Worm (Caenorhabditis elegans) whole organism, mixed stage, embryonic: Measurements from ENCODE around the gene str-35.

Experiments used
- M03D4.4 ChIP-seq: sonication (generic microtip); optimal IDR thresholded peaks from 2 replicates; lab custom pipeline; 2017; ENCODE audit warnings: mild to moderate bottlenecking, missing genetic modification characterization, missing compliant biosample characterization
- bed-3 ChIP-seq: fragments of 200-800 bp; sonication (Bioruptor generic); optimal IDR thresholded peaks from 3 replicates; lab custom pipeline; 2018; ENCODE audit warnings: mild to moderate bottlenecking, missing genetic modification characterization, moderate library complexity, missing compliant biosample characterization
- blmp-1 ChIP-seq: fragments of 150-350 bp; optimal IDR thresholded peaks from 2 replicates; lab custom pipeline; 2014; ENCODE audit warnings: missing biosample characterization, missing genetic modification characterization
- ceh-39 ChIP-seq: fragments of 150-350 bp; optimal IDR thresholded peaks from 2 replicates; lab custom pipeline; 2014; ENCODE audit warnings: missing biosample characterization, missing genetic modification characterization
- ceh-43 ChIP-seq: fragments of 200-800 bp; sonication (Bioruptor generic); optimal IDR thresholded peaks from 2 replicates; lab custom pipeline; 2018; ENCODE audit warnings: mild to moderate bottlenecking, missing genetic modification characterization, moderate library complexity, missing compliant biosample characterization
- ces-1 ChIP-seq: fragments of 150-350 bp; optimal IDR thresholded peaks from 2 replicates; lab custom pipeline; 2014; ENCODE audit warnings: missing biosample characterization, missing genetic modification reagents, missing genetic modification characterization
- cnd-1 ChIP-seq: fragments of 200-800 bp; sonication (Bioruptor generic); optimal IDR thresholded peaks from 2 replicates; lab custom pipeline; 2018; ENCODE audit warnings: mild to moderate bottlenecking, missing genetic modification characterization, missing compliant biosample characterization
- drap-1 ChIP-seq: fragments of 200-800 bp; sonication (Bioruptor generic); optimal IDR thresholded peaks from 3 replicates; lab custom pipeline; 2018; ENCODE audit warnings: mild to moderate bottlenecking, missing genetic modification characterization, missing compliant biosample characterization
- elt-1 ChIP-seq: sonication (generic microtip); optimal IDR thresholded peaks from 2 replicates; lab custom pipeline; 2017; ENCODE audit warnings: missing genetic modification characterization, mild to moderate bottlenecking, missing compliant biosample characterization, antibody characterized with exemption, moderate library complexity, borderline replicate concordance; ENCODE audit not compliant: insufficient read depth
- elt-3 ChIP-seq: fragments of 150-350 bp; optimal IDR thresholded peaks from 2 replicates; lab custom pipeline; 2014; ENCODE audit warnings: missing biosample characterization, missing genetic modification characterization
- flh-1 ChIP-seq: fragments of 200-800 bp; sonication (Bioruptor generic); optimal IDR thresholded peaks from 2 replicates; lab custom pipeline; 2018; ENCODE audit warnings: mild to moderate bottlenecking, missing genetic modification characterization, moderate library complexity, missing compliant biosample characterization
- ham-2 ChIP-seq: fragments of 200-800 bp; sonication (Bioruptor generic); optimal IDR thresholded peaks from 2 replicates; lab custom pipeline; 2018; ENCODE audit warnings: mild to moderate bottlenecking, missing genetic modification characterization, missing compliant biosample characterization
- hlh-1 ChIP-seq: fragments of 150-350 bp; optimal IDR thresholded peaks from 2 replicates; lab custom pipeline; 2014; ENCODE audit warnings: missing biosample characterization, missing genetic modification reagents, missing genetic modification characterization
- lin-32 ChIP-seq: fragments of 200-800 bp; sonication (Bioruptor generic); optimal IDR thresholded peaks from 2 replicates; lab custom pipeline; 2018; ENCODE audit warnings: mild to moderate bottlenecking, missing genetic modification characterization, missing compliant biosample characterization
- lsy-2 ChIP-seq: fragments of 150-350 bp; optimal IDR thresholded peaks from 2 replicates; lab custom pipeline; 2014; ENCODE audit warnings: missing biosample characterization, missing genetic modification characterization
- mep-1 ChIP-seq: fragments of 150-350 bp; optimal IDR thresholded peaks from 2 replicates; lab custom pipeline; 2017; ENCODE audit warnings: missing biosample characterization, missing genetic modification reagents, missing genetic modification characterization, inconsistent platforms
- nhr-12 ChIP-seq: fragments of 150-350 bp; optimal IDR thresholded peaks from 2 replicates; lab custom pipeline; 2014; ENCODE audit warnings: missing biosample characterization, missing genetic modification characterization
- nhr-237 ChIP-seq: fragments of 150-350 bp; optimal IDR thresholded peaks from 2 replicates; lab custom pipeline; 2014; ENCODE audit warnings: missing biosample characterization, missing genetic modification characterization
- nhr-76 ChIP-seq: sonication (generic microtip); optimal IDR thresholded peaks from 2 replicates; lab custom pipeline; 2017; ENCODE audit warnings: missing biosample characterization, missing genetic modification characterization
- sem-2 ChIP-seq: fragments of 200-800 bp; sonication (Bioruptor generic); optimal IDR thresholded peaks from 2 replicates; lab custom pipeline; 2018; ENCODE audit warnings: mild to moderate bottlenecking, missing genetic modification characterization, missing compliant biosample characterization
- snpc-4 ChIP-seq: fragments of 150-350 bp; optimal IDR thresholded peaks from 2 replicates; lab custom pipeline; 2014; ENCODE audit warnings: missing biosample characterization, missing genetic modification characterization
- sptf-1 ChIP-seq: sonication (generic microtip); optimal IDR thresholded peaks from 2 replicates; lab custom pipeline; 2017; ENCODE audit warnings: mild to moderate bottlenecking, missing genetic modification characterization, moderate library complexity, missing compliant biosample characterization
- unc-120 ChIP-seq: sonication (generic microtip); optimal IDR thresholded peaks from 2 replicates; lab custom pipeline; 2017; ENCODE audit warnings: missing genetic modification characterization, missing compliant biosample characterization; ENCODE audit not compliant: poor library complexity, severe bottlenecking
- unc-39 ChIP-seq: fragments of 150-350 bp; optimal IDR thresholded peaks from 2 replicates; lab custom pipeline; 2014; ENCODE audit warnings: missing biosample characterization, missing genetic modification characterization
- zip-8 ChIP-seq: fragments of 150-350 bp; optimal IDR thresholded peaks from 2 replicates; lab custom pipeline; 2014; ENCODE audit warnings: missing biosample characterization, missing genetic modification characterization
- ztf-11 ChIP-seq: fragments of 150-350 bp; optimal IDR thresholded peaks from 2 replicates; lab custom pipeline; 2014; ENCODE audit warnings: missing biosample characterization, missing genetic modification characterization

Gene str-35

DNA sequence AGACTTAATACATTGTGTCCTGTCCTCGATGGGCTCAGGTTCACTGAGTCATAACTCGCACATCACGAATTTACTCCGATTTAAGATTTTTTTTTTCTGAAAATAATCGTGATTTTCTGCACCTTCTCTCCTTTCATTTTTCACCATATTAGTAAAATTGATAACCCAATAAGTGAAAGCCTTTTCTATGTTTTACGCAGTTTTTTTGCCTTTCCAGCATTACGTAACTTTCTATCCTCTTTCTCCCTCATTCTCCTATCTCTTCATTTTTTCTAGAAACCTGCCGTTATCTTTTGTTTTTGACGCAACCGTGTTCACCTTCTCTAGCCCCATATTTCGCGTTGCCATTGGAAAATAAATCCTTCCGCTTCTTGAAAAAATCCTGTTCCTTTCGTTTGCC lies 37.4 kb upstream of the str-35 start:
- no peak for TF ChIP-seq ztf-11 (tag; lab: Kevin White, UChicago)
- TF ChIP-seq zip-8: peak; percentile 0
- no peak for TF ChIP-seq drap-1 (GFP tag; lab: Kevin White, UChicago)
- TF ChIP-seq, all 35 proteins: peak for 1

DNA sequence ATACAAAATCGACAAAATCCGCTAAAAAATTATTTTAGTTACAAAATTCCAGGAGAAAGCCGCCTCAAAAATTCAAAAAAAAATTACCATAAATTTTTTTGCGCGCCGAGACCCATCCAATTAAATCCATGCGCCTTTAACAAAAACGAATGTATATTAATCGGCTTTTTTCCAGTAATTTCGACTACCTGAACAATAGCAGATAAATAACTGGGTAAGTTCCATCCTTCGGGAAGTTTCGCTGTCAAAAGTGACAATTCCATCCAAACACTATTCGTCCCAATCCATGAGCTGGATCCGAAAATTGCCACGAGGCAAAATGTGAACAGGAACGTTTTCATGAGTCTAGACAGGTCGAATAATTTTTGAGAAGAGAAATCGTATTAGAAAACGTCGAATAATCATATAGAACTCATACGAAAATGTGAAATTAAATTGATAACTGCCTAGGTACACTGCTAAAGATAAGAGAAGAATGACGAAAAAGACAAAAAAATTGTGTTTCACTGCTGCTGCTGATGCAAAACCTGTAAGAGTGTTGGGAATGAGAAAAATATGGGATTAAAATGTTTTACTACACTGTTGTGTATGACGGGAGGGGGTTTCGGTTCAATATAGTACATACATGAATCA lies 31.8 kb upstream of the str-35 start, which contains the start of gene rft-1:
Gene rft-1 (minus strand): TSS at position 475 of the 633 bp plus-strand sequence.
- no peak for TF ChIP-seq nhr-12
- TF ChIP-seq sem-2 (GFP tag; lab: Kevin White, UChicago): no peak
- no peak for TF ChIP-seq bed-3 (GFP tag; lab: Kevin White, UChicago)
- no peak for TF ChIP-seq flh-1 (GFP tag; lab: Kevin White, UChicago)
- TF ChIP-seq, all 35 proteins: peak for 0

DNA sequence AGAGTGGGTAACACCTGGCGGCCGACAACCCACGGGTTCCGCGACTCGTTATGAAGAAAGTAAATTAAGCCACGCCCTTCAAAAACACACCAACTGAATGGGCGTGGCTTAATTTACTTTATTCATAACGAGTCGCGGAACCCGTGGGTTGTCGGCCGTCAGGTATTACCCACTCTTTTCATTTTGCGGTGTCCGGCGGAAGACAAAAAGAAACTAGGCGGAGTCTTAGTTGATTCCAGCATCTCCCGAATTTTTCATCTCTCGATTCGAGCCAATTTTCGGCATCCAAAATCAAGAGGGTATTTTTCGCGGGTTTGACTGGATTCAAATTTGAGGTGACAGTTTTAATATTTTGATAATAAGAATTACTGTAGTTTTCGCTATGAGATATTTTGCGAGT lies 27.0 kb upstream of the str-35 start:
- no peak for TF ChIP-seq cnd-1 (tag; lab: Kevin White, UChicago)
- TF ChIP-seq unc-120 (tag; lab: Kevin White, UChicago): no peak
- TF ChIP-seq blmp-1 (tag; lab: Kevin White, UChicago): no peak
- TF ChIP-seq, all 35 proteins: peak for 0

DNA sequence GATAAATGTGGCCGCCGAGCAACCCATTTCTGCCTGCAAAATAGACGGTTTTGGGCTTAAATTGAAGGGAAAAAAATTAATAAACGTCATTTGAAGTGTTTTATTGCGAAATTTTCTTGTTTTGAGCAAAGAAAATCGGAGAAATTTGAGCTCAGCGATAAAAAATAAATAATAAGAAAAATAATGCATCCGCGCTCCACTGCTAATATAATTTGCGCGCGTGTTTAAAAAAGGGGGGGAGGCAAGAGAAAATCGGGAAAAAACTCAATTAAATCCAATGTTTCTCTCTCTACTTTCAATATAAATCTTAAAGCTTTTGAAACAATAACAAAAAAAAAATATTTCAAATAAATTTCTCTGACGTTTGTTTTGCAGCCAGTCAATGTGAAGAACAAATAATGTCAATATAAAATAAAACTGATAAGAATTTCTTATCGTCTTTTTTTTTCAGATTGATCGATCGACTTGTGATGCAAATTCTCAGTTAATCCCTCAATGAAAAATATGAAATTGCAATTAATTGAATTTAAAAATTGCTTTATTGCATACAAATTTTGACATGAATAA lies 24.0 kb upstream of the str-35 start, which contains the start of gene rft-2:
Gene rft-2 (minus strand): TSS at position 41 of the 567 bp plus-strand sequence.
- TF ChIP-seq nhr-237 (tag; lab: Kevin White, UChicago) (peak; percentile 14), cnd-1 (tag; lab: Kevin White, UChicago) (no peak), mep-1 (tag; lab: Kevin White, UChicago) (peak; percentile 29), flh-1 (GFP tag; lab: Kevin White, UChicago) (no peak), ces-1 (GFP tag; lab: Kevin White, UChicago) (peak; percentile 93), sptf-1 (tag; lab: Kevin White, UChicago) (no peak)

DNA sequence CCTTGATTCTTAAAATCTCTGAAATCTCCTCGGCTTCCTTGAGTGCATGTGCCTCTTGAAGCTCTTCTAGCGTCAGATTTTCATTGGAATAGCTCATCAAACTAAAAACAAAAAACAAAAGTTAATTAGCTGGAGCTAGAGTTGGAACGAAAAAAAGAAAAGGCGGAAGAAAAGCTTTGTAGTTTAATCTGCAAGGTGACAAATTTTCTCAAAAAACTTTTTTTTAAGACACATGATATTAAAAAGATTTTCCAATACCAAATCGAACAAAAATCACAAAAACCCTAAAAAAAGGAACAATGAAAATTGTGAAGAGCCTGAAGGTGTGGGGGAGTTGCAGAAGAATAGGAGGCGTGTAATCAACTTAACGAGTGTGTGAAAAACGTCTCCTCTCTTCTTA lies 20.0 kb upstream of the str-35 start, which contains the start of gene gnrr-5:
Gene gnrr-5 (minus strand): TSS at position 101 of the 400 bp plus-strand sequence.
- no peak for TF ChIP-seq unc-39 (tag; lab: Kevin White, UChicago)
- TF ChIP-seq nhr-76 (tag; lab: Kevin White, UChicago): no peak
- TF ChIP-seq flh-1 (GFP tag; lab: Kevin White, UChicago): no peak
- no peak for TF ChIP-seq elt-3 (tag; lab: Kevin White, UChicago)
- no peak for TF ChIP-seq hlh-1 (tag; lab: Kevin White, UChicago)
- TF ChIP-seq snpc-4 (tag; lab: Kevin White, UChicago): no peak
- TF ChIP-seq ztf-11 (tag; lab: Kevin White, UChicago): no peak
- no peak for TF ChIP-seq blmp-1 (tag; lab: Kevin White, UChicago)

DNA sequence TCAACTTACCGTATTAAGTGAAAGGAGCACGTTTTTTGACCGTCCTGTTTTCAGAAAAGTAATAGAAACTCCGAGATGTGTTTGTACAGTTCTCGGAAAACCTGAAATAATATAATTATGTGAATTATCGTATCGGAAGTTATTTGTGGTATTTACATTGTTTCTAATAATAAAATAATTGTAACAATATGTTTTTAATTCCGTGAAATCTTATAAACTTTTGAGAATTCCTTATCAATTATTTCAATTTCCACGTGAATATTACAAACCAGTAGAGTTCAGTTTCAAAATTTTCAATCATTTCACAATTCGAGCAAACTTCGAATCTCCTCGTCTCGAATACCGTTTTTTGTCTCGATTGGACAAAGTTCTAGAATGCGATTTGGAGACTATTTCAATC lies 3.6 kb upstream of the str-35 start, which contains the start of gene T08H10.3:
Gene T08H10.3 (plus strand): TSS at position 301 of the 400 bp plus-strand sequence.
- TF ChIP-seq ceh-39 (tag; lab: Kevin White, UChicago) (no peak), ces-1 (GFP tag; lab: Kevin White, UChicago) (no peak), drap-1 (GFP tag; lab: Kevin White, UChicago) (no peak), unc-120 (tag; lab: Kevin White, UChicago) (no peak), cnd-1 (tag; lab: Kevin White, UChicago) (no peak), lsy-2 (tag; lab: Kevin White, UChicago) (no peak), sptf-1 (tag; lab: Kevin White, UChicago) (no peak), M03D4.4 (no peak), elt-1 (no peak), flh-1 (GFP tag; lab: Kevin White, UChicago) (no peak), blmp-1 (tag; lab: Kevin White, UChicago) (no peak), zip-8 (no peak), mep-1 (tag; lab: Kevin White, UChicago) (no peak), bed-3 (GFP tag; lab: Kevin White, UChicago) (no peak), snpc-4 (tag; lab: Kevin White, UChicago) (no peak), nhr-12 (no peak), lin-32 (GFP tag; lab: Kevin White, UChicago) (no peak), hlh-1 (tag; lab: Kevin White, UChicago) (no peak), ceh-43 (GFP tag; lab: Kevin White, UChicago) (no peak), ham-2 (no peak)
